Worm (Caenorhabditis elegans) whole organism, young adult: ENCODE results near the gene cyp-35A4.

Source experiments
- D2030.7 ChIP-seq: fragments of 200-800 bp; sonication (Bioruptor generic); IDR thresholded peaks from 2 replicates; pipeline ENCODE4 v1.3.6; 2022; ENCODE audit warnings: missing genetic modification reagents, missing genetic modification characterization, missing compliant biosample characterization
- sea-2 ChIP-seq: fragments of 200-800 bp; sonication (Bioruptor generic); IDR thresholded peaks from 2 replicates; pipeline ENCODE4 v1.3.6; 2022; ENCODE audit warnings: missing genetic modification characterization, missing compliant biosample characterization
- unc-62 ChIP-seq: fragments of 150-350 bp; optimal IDR thresholded peaks from 2 replicates; lab custom pipeline; 2014; ENCODE audit warnings: missing biosample characterization, missing genetic modification reagents, missing genetic modification characterization

DNA sequence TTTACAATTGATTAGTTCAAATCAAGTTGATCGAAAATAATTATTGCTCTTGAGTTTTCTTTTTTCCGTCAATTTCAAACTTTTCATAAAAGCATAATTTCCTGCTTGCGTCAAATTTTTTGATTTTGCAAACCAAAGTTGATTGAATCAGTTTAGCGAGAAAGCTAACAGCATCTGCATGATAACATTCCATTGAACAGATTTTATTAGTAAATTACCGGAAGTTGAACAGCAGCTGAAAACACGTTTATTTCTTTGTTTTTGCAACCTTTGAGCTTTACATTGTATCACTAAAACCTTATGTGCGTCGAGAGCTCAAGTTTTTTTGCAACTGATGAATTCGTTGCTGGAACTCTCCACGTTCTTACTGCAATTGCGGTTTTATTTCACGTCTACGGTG is 16.1 kb downstream of the cyp-35A4 start, which contains the start of gene srh-169:
- TF ChIP-seq sea-2 (no peak), D2030.7 (no peak), unc-62 (GFP tag; lab: Kevin White, UChicago) (no peak)
